Worm (Caenorhabditis elegans): ENCODE results near the gene mrpl-46.

mrpl-46 gene

DNA sequence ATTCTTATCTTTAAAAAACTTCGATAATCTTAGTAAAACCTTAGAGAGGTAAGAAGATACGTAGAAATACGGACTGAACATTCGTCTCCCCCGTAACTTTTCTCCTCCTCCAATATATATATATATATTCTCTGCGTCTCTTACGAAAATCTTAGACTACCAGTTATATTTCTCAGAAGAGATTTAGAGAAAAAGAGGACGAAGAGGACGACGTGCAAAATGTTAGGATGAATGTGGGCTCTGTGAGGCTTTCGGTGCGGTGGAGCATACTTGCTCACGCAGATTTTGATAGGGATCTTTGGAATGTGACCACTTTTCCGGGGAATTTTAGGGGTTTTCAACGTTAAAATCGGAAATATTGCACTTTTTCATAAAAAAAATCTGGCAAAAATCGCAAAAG is 27.8 kb downstream of the mrpl-46 start (continued):
- TF ChIP-seq unc-42 (tag; optimal IDR thresholded peaks at IDR 0.05), result peak; percentile 11
- no peak for TF ChIP-seq ceh-9 (tag; optimal IDR thresholded peaks at IDR 0.05)
- TF ChIP-seq ceh-24 (tag; optimal IDR thresholded peaks at IDR 0.05), result no peak
- no peak for TF ChIP-seq K02D7.2 (tag; optimal IDR thresholded peaks at IDR 0.05)
- TF ChIP-seq fkh-6 (tag; optimal IDR thresholded peaks at IDR 0.05), result no peak
- no peak for TF ChIP-seq fax-1 (tag; optimal IDR thresholded peaks at IDR 0.05)
- TF ChIP-seq pax-1 (tag; optimal IDR thresholded peaks at IDR 0.05), result peak; percentile 30
- TF ChIP-seq ceh-14 (tag; optimal IDR thresholded peaks at IDR 0.05), result no peak
- TF ChIP-seq elt-4 (tag; optimal IDR thresholded peaks at IDR 0.05), result no peak
- TF ChIP-seq npax-4 (tag; optimal IDR thresholded peaks at IDR 0.05), result no peak
- TF ChIP-seq che-1 (tag; optimal IDR thresholded peaks at IDR 0.05), result no peak
- no peak for TF ChIP-seq hlh-15 (tag; optimal IDR thresholded peaks at IDR 0.05)
- no peak for TF ChIP-seq ama-1 (optimal IDR thresholded peaks at IDR 0.05)
- TF ChIP-seq Y22D7AL.16 (tag; optimal IDR thresholded peaks at IDR 0.05), result no peak
- no peak for TF ChIP-seq F13H6.1 (tag; optimal IDR thresholded peaks at IDR 0.05)
- TF ChIP-seq hlh-30 (tag; optimal IDR thresholded peaks at IDR 0.05; ENCODE audit: insufficient read depth), result peak; percentile 43
- TF ChIP-seq ceh-45 (GFP tag; IDR thresholded peaks at IDR 0.05), result no peak
- no peak for TF ChIP-seq pha-2 (tag; optimal IDR thresholded peaks at IDR 0.05)
- TF ChIP-seq ref-2 (tag; optimal IDR thresholded peaks at IDR 0.05), result no peak
- no peak for TF ChIP-seq ztf-16 (tag; optimal IDR thresholded peaks at IDR 0.05)
- TF ChIP-seq lin-11 (tag; optimal IDR thresholded peaks at IDR 0.05), result no peak
- TF ChIP-seq nhr-232 (tag; optimal IDR thresholded peaks at IDR 0.05), result no peak
- TF ChIP-seq pros-1 (tag; optimal IDR thresholded peaks at IDR 0.05), result peak; percentile 54
- TF ChIP-seq C08G9.2 (tag; optimal IDR thresholded peaks at IDR 0.05), result no peak
- no peak for TF ChIP-seq T23F11.4 (GFP tag; optimal IDR thresholded peaks at IDR 0.05)
- TF ChIP-seq pqm-1 (tag; optimal IDR thresholded peaks at IDR 0.05), result no peak
- TF ChIP-seq hlh-6 (tag; optimal IDR thresholded peaks at IDR 0.05), result no peak
- no peak for TF ChIP-seq lim-6 (tag; optimal IDR thresholded peaks at IDR 0.05)
- no peak for TF ChIP-seq ets-4 (tag; optimal IDR thresholded peaks at IDR 0.05)
- TF ChIP-seq unc-3 (GFP tag; conservative IDR thresholded peaks at IDR 0.05), result no peak
- TF ChIP-seq unc-3 (tag; optimal IDR thresholded peaks at IDR 0.05), result no peak
- TF ChIP-seq gmeb-2 (tag; optimal IDR thresholded peaks at IDR 0.05), result no peak
- TF ChIP-seq eyg-1 (tag; optimal IDR thresholded peaks at IDR 0.05), result no peak

DNA sequence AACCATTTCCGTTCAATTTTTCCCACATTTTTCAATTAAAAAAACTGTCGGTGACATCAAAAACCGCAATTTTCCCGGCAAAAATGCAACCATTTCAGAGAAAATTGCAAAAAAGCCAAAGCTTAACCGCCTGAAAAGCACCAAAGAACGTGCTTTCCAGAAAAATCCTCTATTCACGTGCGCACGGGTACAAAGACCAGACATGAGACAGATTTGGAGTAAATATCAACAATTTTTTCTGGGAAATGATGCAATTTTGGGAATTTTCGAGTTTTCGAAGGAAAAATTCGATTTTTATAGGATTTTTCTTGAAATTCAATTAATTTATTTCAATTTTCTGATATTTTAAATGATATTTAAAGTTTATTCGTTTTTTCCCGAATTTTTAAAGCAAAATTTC is 28.5 kb downstream of the mrpl-46 start:
- TF ChIP-seq ets-4 (tag; optimal IDR thresholded peaks at IDR 0.05), result no peak
- no peak for TF ChIP-seq pqm-1 (tag; optimal IDR thresholded peaks at IDR 0.05)
- no peak for TF ChIP-seq dve-1 (tag; optimal IDR thresholded peaks at IDR 0.05)
- TF ChIP-seq sdc-2 (tag; optimal IDR thresholded peaks at IDR 0.05), result no peak
- TF ChIP-seq K02D7.2 (tag; optimal IDR thresholded peaks at IDR 0.05), result no peak
- no peak for TF ChIP-seq K09A11.1 (tag; optimal IDR thresholded peaks at IDR 0.05; ENCODE audit: insufficient read depth)
- TF ChIP-seq ceh-48 (tag; optimal IDR thresholded peaks at IDR 0.05), result no peak
- no peak for TF ChIP-seq elt-4 (tag; optimal IDR thresholded peaks at IDR 0.05)
- TF ChIP-seq nfya-1 (tag; optimal IDR thresholded peaks at IDR 0.05), result no peak
- no peak for TF ChIP-seq madf-2 (tag; optimal IDR thresholded peaks at IDR 0.05)
- no peak for TF ChIP-seq unc-55 (GFP tag; optimal IDR thresholded peaks at IDR 0.05)
- TF ChIP-seq ceh-19 (GFP tag; optimal IDR thresholded peaks at IDR 0.05), result no peak
- no peak for TF ChIP-seq pros-1 (tag; optimal IDR thresholded peaks at IDR 0.05)
- TF ChIP-seq pax-1 (tag; optimal IDR thresholded peaks at IDR 0.05), result no peak
- TF ChIP-seq zip-5 (tag; optimal IDR thresholded peaks at IDR 0.05), result no peak
- TF ChIP-seq hlh-13 (GFP tag; optimal IDR thresholded peaks at IDR 0.05), result no peak
- no peak for TF ChIP-seq che-1 (tag; optimal IDR thresholded peaks at IDR 0.05)
- TF ChIP-seq tbx-7 (tag; optimal IDR thresholded peaks at IDR 0.05), result no peak
- no peak for TF ChIP-seq ref-2 (tag; optimal IDR thresholded peaks at IDR 0.05)

Data from whole organism, late embryonic.